Worm (Caenorhabditis elegans) whole organism, L1 larva: ENCODE measurements around the gene decr-1.2.

Experiments used
- C04F5.9 ChIP-seq: sonication (generic microtip); optimal IDR thresholded peaks from 2 replicates; lab custom pipeline; 2016; ENCODE audit warnings: missing genetic modification characterization, missing compliant biosample characterization
- C16A3.4 ChIP-seq: fragments of 150-350 bp; optimal IDR thresholded peaks from 2 replicates; lab custom pipeline; 2014; ENCODE audit warnings: missing biosample characterization, missing genetic modification characterization
- C34B4.2 ChIP-seq: sonication (generic microtip); optimal IDR thresholded peaks from 2 replicates; lab custom pipeline; 2017; ENCODE audit warnings: mild to moderate bottlenecking, missing genetic modification characterization, missing compliant biosample characterization
- F16B12.6 ChIP-seq: fragments of 150-350 bp; optimal IDR thresholded peaks from 2 replicates; lab custom pipeline; 2014; ENCODE audit warnings: missing biosample characterization, missing genetic modification characterization
- Y116A8C.19 ChIP-seq: sonication (generic microtip); optimal IDR thresholded peaks from 2 replicates; lab custom pipeline; 2016; ENCODE audit warnings: missing compliant biosample characterization, missing genetic modification characterization, borderline replicate concordance
- aha-1 ChIP-seq: fragments of 150-350 bp; optimal IDR thresholded peaks from 2 replicates; lab custom pipeline; 2014; ENCODE audit warnings: missing biosample characterization, missing genetic modification characterization
- alr-1 ChIP-seq: fragments of 200-800 bp; sonication (Bioruptor generic); optimal IDR thresholded peaks from 2 replicates; lab custom pipeline; 2018; ENCODE audit warnings: borderline replicate concordance, mild to moderate bottlenecking, missing genetic modification characterization, missing compliant biosample characterization
- aly-2 ChIP-seq: fragments of 150-350 bp; optimal IDR thresholded peaks from 2 replicates; lab custom pipeline; 2014; ENCODE audit warnings: missing biosample characterization, missing genetic modification characterization
- ama-1 ChIP-seq: fragments of 150-350 bp; optimal IDR thresholded peaks from 2 replicates; lab custom pipeline; 2014
- ceh-8 ChIP-seq: fragments of 200-800 bp; sonication (Bioruptor generic); optimal IDR thresholded peaks from 2 replicates; lab custom pipeline; 2018; ENCODE audit warnings: mild to moderate bottlenecking, missing genetic modification characterization, moderate library complexity, missing compliant biosample characterization
- ceh-82 ChIP-seq, 3 experiments: fragments of 150-350 bp in 1 of 3; sonication (generic microtip) in 2 of 3; optimal IDR thresholded peaks; 2 replicates each; lab custom pipeline; 2014 to 2017; ENCODE audit warnings: missing biosample characterization in 3 of 3, missing genetic modification characterization in 3 of 3
- ceh-90 ChIP-seq: sonication (generic microtip); optimal IDR thresholded peaks from 2 replicates; lab custom pipeline; 2016; ENCODE audit warnings: missing genetic modification characterization, missing compliant biosample characterization
- dpl-1 ChIP-seq, 3 experiments: fragments of 150-350 bp in 2 of 3; sonication (generic microtip) in 1 of 3; optimal IDR thresholded peaks; 2 replicates each; lab custom pipeline; 2014 to 2017; ENCODE audit warnings: missing biosample characterization in 3 of 3, missing genetic modification characterization in 3 of 3, missing genetic modification reagents in 3 of 3
- dsc-1 ChIP-seq: sonication (generic microtip); optimal IDR thresholded peaks from 2 replicates; lab custom pipeline; 2016; ENCODE audit warnings: mild to moderate bottlenecking, missing genetic modification characterization, missing compliant biosample characterization
- efl-3 ChIP-seq: fragments of 200-800 bp; sonication (Bioruptor generic); optimal IDR thresholded peaks from 2 replicates; lab custom pipeline; 2018; ENCODE audit warnings: mild to moderate bottlenecking, missing genetic modification characterization, missing compliant biosample characterization
- egl-27 ChIP-seq, 2 experiments: fragments of 150-350 bp in 1 of 2; sonication (generic microtip); optimal IDR thresholded peaks; 3 replicates each; lab custom pipeline; 2017 to 2018; ENCODE audit warnings: missing biosample characterization in 2 of 2, missing genetic modification characterization in 2 of 2, missing genetic modification reagents in 2 of 2
- elt-2 ChIP-seq: sonication (generic microtip); optimal IDR thresholded peaks from 2 replicates; lab custom pipeline; 2016; ENCODE audit warnings: missing genetic modification characterization, mild to moderate bottlenecking, inconsistent platforms, missing compliant biosample characterization, missing genetic modification reagents
- elt-3 ChIP-seq, 6 experiments: fragments of 150-350 bp in 1 of 6; sonication (generic microtip); optimal IDR thresholded peaks; 2 replicates each; lab custom pipeline; 2017 to 2018; ENCODE audit warnings: missing biosample characterization in 6 of 6, missing genetic modification characterization in 6 of 6, inconsistent platforms in 1 of 6
- fkh-8 ChIP-seq: sonication (generic microtip); optimal IDR thresholded peaks from 2 replicates; lab custom pipeline; 2016; ENCODE audit warnings: mild to moderate bottlenecking, missing genetic modification characterization, missing compliant biosample characterization
- grh-1 ChIP-seq: fragments of 200-800 bp; sonication (Bioruptor generic); IDR thresholded peaks from 2 replicates; pipeline ENCODE4 v1.3.6; 2022; ENCODE audit warnings: missing genetic modification reagents, missing genetic modification characterization, missing compliant biosample characterization
- hlh-17 ChIP-seq: fragments of 200-800 bp; sonication (Bioruptor generic); optimal IDR thresholded peaks from 2 replicates; lab custom pipeline; 2018; ENCODE audit warnings: missing genetic modification characterization, mild to moderate bottlenecking, missing compliant biosample characterization, moderate library complexity, borderline replicate concordance
- hlh-4 ChIP-seq: sonication (generic microtip); optimal IDR thresholded peaks from 2 replicates; lab custom pipeline; 2016; ENCODE audit warnings: mild to moderate bottlenecking, missing genetic modification characterization, missing compliant biosample characterization
- hpl-2 ChIP-seq: fragments of 150-350 bp; optimal IDR thresholded peaks from 2 replicates; lab custom pipeline; 2014; ENCODE audit warnings: missing biosample characterization, missing genetic modification reagents, missing genetic modification characterization
- irx-1 ChIP-seq: sonication (generic microtip); optimal IDR thresholded peaks from 2 replicates; lab custom pipeline; 2016; ENCODE audit warnings: missing genetic modification characterization, missing compliant biosample characterization
- isw-1 ChIP-seq: fragments of 200-800 bp; sonication (Bioruptor generic); IDR thresholded peaks from 2 replicates; pipeline ENCODE4 v1.3.6; 2022; ENCODE audit warnings: missing genetic modification characterization, missing compliant biosample characterization
- lin-14 ChIP-seq: fragments of 200-800 bp; sonication (Bioruptor generic); optimal IDR thresholded peaks from 2 replicates; lab custom pipeline; 2018; ENCODE audit warnings: mild to moderate bottlenecking, missing genetic modification characterization, moderate library complexity, missing compliant biosample characterization
- lir-3 ChIP-seq: sonication (generic microtip); optimal IDR thresholded peaks from 2 replicates; lab custom pipeline; 2016; ENCODE audit warnings: mild to moderate bottlenecking, missing genetic modification characterization, moderate library complexity, missing compliant biosample characterization; ENCODE audit not compliant: poor library complexity
- mab-9 ChIP-seq: fragments of 200-800 bp; sonication (Bioruptor generic); IDR thresholded peaks from 2 replicates; pipeline ENCODE4 v1.3.6; 2022; ENCODE audit warnings: missing genetic modification reagents, missing genetic modification characterization, missing compliant biosample characterization
- mef-2 ChIP-seq: fragments of 150-350 bp; optimal IDR thresholded peaks from 2 replicates; lab custom pipeline; 2014; ENCODE audit warnings: missing biosample characterization, missing genetic modification characterization
- nhr-11 ChIP-seq: fragments of 150-350 bp; optimal IDR thresholded peaks from 2 replicates; lab custom pipeline; 2014; ENCODE audit warnings: missing biosample characterization, missing genetic modification characterization
- nhr-20 ChIP-seq: sonication (generic microtip); optimal IDR thresholded peaks from 2 replicates; lab custom pipeline; 2016; ENCODE audit warnings: mild to moderate bottlenecking, missing genetic modification characterization, missing compliant biosample characterization
- nhr-28 ChIP-seq: fragments of 150-350 bp; optimal IDR thresholded peaks from 2 replicates; lab custom pipeline; 2014; ENCODE audit warnings: missing biosample characterization, missing genetic modification characterization
- nhr-85 ChIP-seq: sonication (generic microtip); peaks from one replicate; lab custom pipeline; 2016; ENCODE audit warnings: missing genetic modification characterization, inconsistent platforms, missing compliant biosample characterization
- nhr-90 ChIP-seq: sonication (generic microtip); optimal IDR thresholded peaks from 2 replicates; lab custom pipeline; 2016; ENCODE audit warnings: mild to moderate bottlenecking, missing genetic modification characterization, missing compliant biosample characterization; ENCODE audit not compliant: poor library complexity
- pax-3 ChIP-seq: fragments of 200-800 bp; sonication (Bioruptor generic); optimal IDR thresholded peaks from 2 replicates; lab custom pipeline; 2018; ENCODE audit warnings: mild to moderate bottlenecking, missing genetic modification characterization, moderate library complexity, missing compliant biosample characterization
- rnt-1 ChIP-seq: sonication (generic microtip); optimal IDR thresholded peaks from 2 replicates; lab custom pipeline; 2016; ENCODE audit warnings: mild to moderate bottlenecking, missing genetic modification characterization, moderate library complexity, missing compliant biosample characterization
- skn-1 ChIP-seq: fragments of 150-350 bp; optimal IDR thresholded peaks from 2 replicates; lab custom pipeline; 2014; ENCODE audit warnings: missing biosample characterization, missing genetic modification characterization
- snpc-4 ChIP-seq: fragments of 150-350 bp; optimal IDR thresholded peaks from 2 replicates; lab custom pipeline; 2014; ENCODE audit warnings: missing biosample characterization, missing genetic modification characterization
- sox-4 ChIP-seq: sonication (generic microtip); optimal IDR thresholded peaks from 2 replicates; lab custom pipeline; 2016; ENCODE audit warnings: missing genetic modification characterization, missing compliant biosample characterization
- sptf-1 ChIP-seq: fragments of 150-350 bp; optimal IDR thresholded peaks from 2 replicates; lab custom pipeline; 2014; ENCODE audit warnings: missing biosample characterization, missing genetic modification characterization
- sup-37 ChIP-seq: fragments of 200-800 bp; sonication (Bioruptor generic); optimal IDR thresholded peaks from 2 replicates; lab custom pipeline; 2018; ENCODE audit warnings: mild to moderate bottlenecking, missing genetic modification characterization, missing compliant biosample characterization
- swsn-7 ChIP-seq: sonication (generic microtip); optimal IDR thresholded peaks from 2 replicates; lab custom pipeline; 2016; ENCODE audit warnings: missing genetic modification characterization, missing compliant biosample characterization
- tlp-1 ChIP-seq: fragments of 150-350 bp; optimal IDR thresholded peaks from 2 replicates; lab custom pipeline; 2014; ENCODE audit warnings: missing biosample characterization, missing genetic modification characterization
- unc-130 ChIP-seq: fragments of 150-350 bp; optimal IDR thresholded peaks from 2 replicates; lab custom pipeline; 2017; ENCODE audit warnings: missing biosample characterization, missing genetic modification characterization, inconsistent platforms
- unc-30 ChIP-seq: sonication (generic microtip); optimal IDR thresholded peaks from 2 replicates; lab custom pipeline; 2017; ENCODE audit warnings: missing biosample characterization, missing genetic modification characterization
- unc-62 ChIP-seq: fragments of 150-350 bp; optimal IDR thresholded peaks from 2 replicates; lab custom pipeline; 2014; ENCODE audit warnings: missing biosample characterization, missing genetic modification reagents, missing genetic modification characterization
- vab-15 ChIP-seq: sonication (generic microtip); optimal IDR thresholded peaks from 2 replicates; lab custom pipeline; 2017; ENCODE audit warnings: missing genotype, mild to moderate bottlenecking, missing genetic modification characterization, missing compliant biosample characterization
- zag-1 ChIP-seq: fragments of 150-350 bp; optimal IDR thresholded peaks from 2 replicates; lab custom pipeline; 2014; ENCODE audit warnings: missing biosample characterization, missing genetic modification characterization
- zip-4 ChIP-seq: fragments of 200-800 bp; sonication (Bioruptor generic); optimal IDR thresholded peaks from 2 replicates; lab custom pipeline; 2018; ENCODE audit warnings: mild to moderate bottlenecking, missing genetic modification characterization, moderate library complexity, missing compliant biosample characterization
- ztf-4 ChIP-seq: fragments of 150-350 bp; optimal IDR thresholded peaks from 2 replicates; lab custom pipeline; 2014; ENCODE audit warnings: missing biosample characterization, missing genetic modification characterization

decr-1.2 gene

DNA sequence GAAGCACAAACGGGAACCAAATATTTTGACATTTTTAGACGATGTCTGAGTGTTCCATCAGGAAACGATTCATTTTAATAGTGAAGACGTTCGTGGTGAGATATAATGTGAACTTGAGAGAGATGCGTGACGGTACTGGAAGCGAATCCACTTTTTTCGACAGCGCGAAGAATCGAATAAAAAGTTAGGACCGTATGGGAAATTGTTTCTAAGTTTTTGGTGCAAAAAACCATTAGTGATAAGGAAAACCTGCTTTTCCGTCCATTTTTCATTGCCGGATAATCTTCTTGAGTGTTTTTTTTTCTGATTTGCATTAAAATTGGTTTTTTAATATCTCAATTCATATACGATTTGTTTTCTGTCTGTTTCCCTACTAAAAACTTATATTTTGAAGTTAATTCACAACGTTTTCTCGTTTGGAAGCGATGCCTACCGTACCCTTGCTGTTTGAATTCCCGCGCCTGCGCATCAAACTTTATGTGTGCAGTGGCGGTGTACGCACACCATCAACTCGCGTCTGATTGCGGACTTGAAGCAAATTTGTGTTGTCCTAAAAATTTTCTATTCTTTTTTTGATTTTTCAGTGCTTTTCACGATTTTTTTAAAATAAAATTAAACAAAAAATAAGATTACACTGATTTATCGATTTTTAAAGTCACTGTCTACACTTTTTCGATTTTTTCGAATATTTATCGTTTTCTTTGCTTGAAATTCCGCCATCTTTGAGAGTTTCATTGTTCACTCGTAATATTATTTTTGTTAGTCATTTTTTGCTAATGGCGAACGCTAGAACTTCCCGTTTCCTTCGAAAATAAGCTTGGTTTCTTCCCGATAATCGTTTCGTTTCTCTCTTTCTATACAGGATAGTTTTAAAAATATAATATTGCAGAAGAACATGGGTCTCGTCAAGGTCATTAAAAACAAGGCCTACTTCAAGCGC lies 23.9 kb downstream of the decr-1.2 start, which contains the start of the genes col-38 and rpl-5 (continued):
- peak; percentile 73 to 96 (median 77) for TF ChIP-seq ceh-82 (tag; optimal IDR thresholded peaks at IDR 0.05; lab: Kevin White, UChicago)
- TF ChIP-seq efl-3 (GFP tag; lab: Kevin White, UChicago): no peak
- peak; percentile 96 for TF ChIP-seq C16A3.4 (tag; lab: Kevin White, UChicago)
- no peak for TF ChIP-seq ama-1 (lab: Kevin White, UChicago)
- TF ChIP-seq C34B4.2 (tag; lab: Kevin White, UChicago): no peak
- TF ChIP-seq nhr-28: no peak
- no peak for TF ChIP-seq Y116A8C.19
- no peak for TF ChIP-seq hlh-17 (GFP tag; lab: Kevin White, UChicago)
- peak; percentile 57 for TF ChIP-seq ztf-4 (tag; lab: Kevin White, UChicago)
- TF ChIP-seq sptf-1 (tag; lab: Kevin White, UChicago): no peak
- peak; percentile 98 for TF ChIP-seq F16B12.6 (tag; lab: Kevin White, UChicago)
- no peak for TF ChIP-seq egl-27 (tag; optimal IDR thresholded peaks at IDR 0.05; lab: Kevin White, UChicago)
- peak; percentile 30 for TF ChIP-seq sox-4 (tag; lab: Kevin White, UChicago)
- peak; percentile 96 for TF ChIP-seq unc-130 (tag; lab: Kevin White, UChicago)
- peak; percentile 59 for TF ChIP-seq aha-1 (tag; lab: Kevin White, UChicago)
- TF ChIP-seq skn-1 (tag; lab: Kevin White, UChicago): peak; percentile 94
- TF ChIP-seq fkh-8 (tag; lab: Kevin White, UChicago): peak; percentile 93
- peak; percentile 97 to 99 (median 97) for TF ChIP-seq dpl-1 (GFP tag; optimal IDR thresholded peaks at IDR 0.05; lab: Kevin White, UChicago)
- peak; percentile 73 for TF ChIP-seq lir-3 (tag; lab: Kevin White, UChicago)
- TF ChIP-seq elt-3 (tag; optimal IDR thresholded peaks at IDR 0.05; lab: Kevin White, UChicago): peak in 4 of 6 experiments; percentile 11 to 91 (median 82)
- peak; percentile 82 for TF ChIP-seq dsc-1 (tag; lab: Kevin White, UChicago)
- TF ChIP-seq tlp-1 (tag; lab: Kevin White, UChicago): no peak
- peak; percentile 91 for TF ChIP-seq nhr-85 (tag; lab: Kevin White, UChicago)
- TF ChIP-seq hpl-2 (GFP tag; lab: Kevin White, UChicago): peak; percentile 45
- peak; percentile 47 for TF ChIP-seq zip-4 (GFP tag; lab: Kevin White, UChicago)
- TF ChIP-seq mef-2 (tag; lab: Kevin White, UChicago): peak; percentile 29
- TF ChIP-seq snpc-4 (tag; lab: Kevin White, UChicago): peak; percentile 86
- TF ChIP-seq unc-62: no peak
- TF ChIP-seq aly-2 (tag; lab: Kevin White, UChicago): peak; percentile 30
- peak; percentile 85 for TF ChIP-seq C04F5.9 (tag; lab: Kevin White, UChicago)
- no peak for TF ChIP-seq sup-37 (GFP tag; lab: Kevin White, UChicago)
- TF ChIP-seq elt-2 (tag; lab: Kevin White, UChicago): peak; percentile 66
- peak; percentile 34 for TF ChIP-seq ceh-90 (tag; lab: Kevin White, UChicago)
- no peak for TF ChIP-seq alr-1
- TF ChIP-seq swsn-7 (tag; lab: Kevin White, UChicago): peak; percentile 90
- peak; percentile 54 for TF ChIP-seq nhr-11
- peak; percentile 75 for TF ChIP-seq grh-1 (GFP tag; lab: Robert Waterston, UW)
- no peak for TF ChIP-seq hlh-4
- no peak for TF ChIP-seq unc-30 (tag; lab: Kevin White, UChicago)
- peak; percentile 54 for TF ChIP-seq irx-1
- TF ChIP-seq mab-9: peak; percentile 52; the same call in 1 of the 2 replicates
- no peak for TF ChIP-seq zag-1 (tag; lab: Kevin White, UChicago)
- TF ChIP-seq pax-3: peak; percentile 82
- peak; percentile 84 for TF ChIP-seq nhr-90
- TF ChIP-seq ceh-8: peak; percentile 60
- TF ChIP-seq lin-14 (GFP tag; lab: Kevin White, UChicago): peak; percentile 93
- peak; percentile 96 for TF ChIP-seq isw-1 (GFP tag; lab: Robert Waterston, UW)
- peak; percentile 95 for TF ChIP-seq nhr-20 (tag; lab: Kevin White, UChicago)
- TF ChIP-seq vab-15 (tag; lab: Kevin White, UChicago): peak; percentile 82
- TF ChIP-seq rnt-1: peak; percentile 92
